Worm (Caenorhabditis elegans): ENCODE measurements around the gene srh-266.
A peak's percentile ranks its signal among the peaks of the same experiment; 100 is the strongest.

The srh-266 gene

ce11 chrV:638328-638727, 26.3 kb upstream of the srh-266 start, which contains the start of gene srj-37:
TSS of gene srj-37 (plus strand) at chrV:638628.
- TF ChIP-seq ceh-16 (tag; optimal IDR thresholded peaks at IDR 0.05) (no peak), lsy-2 (tag; optimal IDR thresholded peaks at IDR 0.05) (no peak), unc-39 (tag; optimal IDR thresholded peaks at IDR 0.05) (no peak), lin-39 (tag; optimal IDR thresholded peaks at IDR 0.05) (no peak), ceh-82 (tag; optimal IDR thresholded peaks at IDR 0.05) (no peak), peb-1 (tag; optimal IDR thresholded peaks at IDR 0.05) (no peak), mdl-1 (tag; optimal IDR thresholded peaks at IDR 0.05) (no peak), skn-1 (tag; optimal IDR thresholded peaks at IDR 0.05) (no peak), sem-4 (tag; optimal IDR thresholded peaks at IDR 0.05) (no peak), elt-1 (tag; optimal IDR thresholded peaks at IDR 0.05) (no peak), ztf-1 (GFP tag; conservative IDR thresholded peaks at IDR 0.05) (no peak)

ce11 chrV:642750-643149, 21.8 kb upstream of the srh-266 start, which contains the start of gene nhr-190:
TSS of gene nhr-190 (minus strand) at chrV:642924.
- no peak for TF ChIP-seq zag-1 (tag; optimal IDR thresholded peaks at IDR 0.05)
- peak; percentile 12 for TF ChIP-seq sma-9 (GFP tag; optimal IDR thresholded peaks at IDR 0.05)
- TF ChIP-seq sma-9 (tag; optimal IDR thresholded peaks at IDR 0.05) = no peak
- TF ChIP-seq Y55F3AM.14 (GFP tag; optimal IDR thresholded peaks at IDR 0.05) = no peak
- TF ChIP-seq fos-1 (tag; optimal IDR thresholded peaks at IDR 0.05) = no peak
- TF ChIP-seq nhr-129 (tag; optimal IDR thresholded peaks at IDR 0.05) = peak; percentile 35
- TF ChIP-seq snpc-4 (tag; optimal IDR thresholded peaks at IDR 0.05) = no peak
- peak; percentile 32 for TF ChIP-seq C34F6.9 (tag; optimal IDR thresholded peaks at IDR 0.05)

ce11 chrV:646129-646528, 18.5 kb upstream of the srh-266 start, which contains the start of gene F48G7.12:
TSS of gene F48G7.12 (minus strand) at chrV:646229.
- no peak for TF ChIP-seq R02D3.7 (tag; optimal IDR thresholded peaks at IDR 0.05)
- no peak for TF ChIP-seq blmp-1 (tag; optimal IDR thresholded peaks at IDR 0.05; ENCODE audit: insufficient read depth)
- TF ChIP-seq ceh-16 (tag; optimal IDR thresholded peaks at IDR 0.05) = no peak
- TF ChIP-seq lin-11 (tag; optimal IDR thresholded peaks at IDR 0.05) = no peak
- no peak for TF ChIP-seq skn-1 (tag; optimal IDR thresholded peaks at IDR 0.05)
- TF ChIP-seq fos-1 (tag; optimal IDR thresholded peaks at IDR 0.05) = no peak
- TF ChIP-seq lin-13 (GFP tag; optimal IDR thresholded peaks at IDR 0.05) = no peak
- no peak for TF ChIP-seq nhr-21 (tag; optimal IDR thresholded peaks at IDR 0.05)
- no peak for TF ChIP-seq ceh-82 (tag; optimal IDR thresholded peaks at IDR 0.05)

ce11 chrV:646888-647287, 17.7 kb upstream of the srh-266 start, which contains the start of gene ugt-42:
TSS of gene ugt-42 (plus strand) at chrV:647188.
- TF ChIP-seq nhr-23 (tag; optimal IDR thresholded peaks at IDR 0.05) (no peak), alr-1 (tag; optimal IDR thresholded peaks at IDR 0.05) (no peak), F13H6.1 (tag; optimal IDR thresholded peaks at IDR 0.05) (no peak), fos-1 (tag; optimal IDR thresholded peaks at IDR 0.05) (no peak), gmeb-1 (tag; optimal IDR thresholded peaks at IDR 0.05) (no peak), lin-11 (tag; optimal IDR thresholded peaks at IDR 0.05) (no peak), sma-3 (GFP tag; optimal IDR thresholded peaks at IDR 0.05) (no peak), skn-1 (tag; optimal IDR thresholded peaks at IDR 0.05) (no peak), elt-1 (tag; optimal IDR thresholded peaks at IDR 0.05) (no peak), elt-3 (tag; optimal IDR thresholded peaks at IDR 0.05) (no peak), nhr-77 (tag; optimal IDR thresholded peaks at IDR 0.05) (no peak), ceh-16 (tag; optimal IDR thresholded peaks at IDR 0.05) (no peak), crh-2 (tag; optimal IDR thresholded peaks at IDR 0.05) (no peak), dmd-4 (tag; optimal IDR thresholded peaks at IDR 0.05) (no peak), lin-13 (GFP tag; optimal IDR thresholded peaks at IDR 0.05) (no peak), mdl-1 (tag; optimal IDR thresholded peaks at IDR 0.05) (no peak), lin-39 (tag; optimal IDR thresholded peaks at IDR 0.05) (no peak), Y55F3AM.14 (GFP tag; optimal IDR thresholded peaks at IDR 0.05) (no peak), egl-27 (tag; optimal IDR thresholded peaks at IDR 0.05) (no peak)

- no peak for TF ChIP-seq C34F6.9 (tag; optimal IDR thresholded peaks at IDR 0.05)
- TF ChIP-seq lin-13 (GFP tag; optimal IDR thresholded peaks at IDR 0.05) = no peak
- no peak for TF ChIP-seq sem-4 (tag; optimal IDR thresholded peaks at IDR 0.05)
- TF ChIP-seq R02D3.7 (tag; optimal IDR thresholded peaks at IDR 0.05) = no peak
- no peak for TF ChIP-seq nhr-12 (tag; optimal IDR thresholded peaks at IDR 0.05)
- TF ChIP-seq alr-1 (tag; optimal IDR thresholded peaks at IDR 0.05) = no peak
- no peak for TF ChIP-seq snpc-4 (tag; optimal IDR thresholded peaks at IDR 0.05)
- no peak for TF ChIP-seq nhr-77 (tag; optimal IDR thresholded peaks at IDR 0.05)
- TF ChIP-seq nhr-21 (tag; optimal IDR thresholded peaks at IDR 0.05) = no peak
- TF ChIP-seq dmd-4 (tag; optimal IDR thresholded peaks at IDR 0.05) = no peak
- no peak for TF ChIP-seq peb-1 (tag; optimal IDR thresholded peaks at IDR 0.05)
- no peak for TF ChIP-seq nhr-11 (tag; optimal IDR thresholded peaks at IDR 0.05)
- TF ChIP-seq unc-55 (GFP tag; optimal IDR thresholded peaks at IDR 0.05) = no peak
- no peak for TF ChIP-seq gmeb-1 (tag; optimal IDR thresholded peaks at IDR 0.05)
- no peak for TF ChIP-seq unc-39 (tag; optimal IDR thresholded peaks at IDR 0.05)
Measured at ce11 chrV:652940-653339, 11.7 kb upstream of the srh-266 start, which contains the start of gene srj-5. TSS of gene srj-5 (minus strand) at chrV:653040.

Measured in whole organism, L2 larva.